Worm (Caenorhabditis elegans): ENCODE data around the gene C18E9.5.

DNA sequence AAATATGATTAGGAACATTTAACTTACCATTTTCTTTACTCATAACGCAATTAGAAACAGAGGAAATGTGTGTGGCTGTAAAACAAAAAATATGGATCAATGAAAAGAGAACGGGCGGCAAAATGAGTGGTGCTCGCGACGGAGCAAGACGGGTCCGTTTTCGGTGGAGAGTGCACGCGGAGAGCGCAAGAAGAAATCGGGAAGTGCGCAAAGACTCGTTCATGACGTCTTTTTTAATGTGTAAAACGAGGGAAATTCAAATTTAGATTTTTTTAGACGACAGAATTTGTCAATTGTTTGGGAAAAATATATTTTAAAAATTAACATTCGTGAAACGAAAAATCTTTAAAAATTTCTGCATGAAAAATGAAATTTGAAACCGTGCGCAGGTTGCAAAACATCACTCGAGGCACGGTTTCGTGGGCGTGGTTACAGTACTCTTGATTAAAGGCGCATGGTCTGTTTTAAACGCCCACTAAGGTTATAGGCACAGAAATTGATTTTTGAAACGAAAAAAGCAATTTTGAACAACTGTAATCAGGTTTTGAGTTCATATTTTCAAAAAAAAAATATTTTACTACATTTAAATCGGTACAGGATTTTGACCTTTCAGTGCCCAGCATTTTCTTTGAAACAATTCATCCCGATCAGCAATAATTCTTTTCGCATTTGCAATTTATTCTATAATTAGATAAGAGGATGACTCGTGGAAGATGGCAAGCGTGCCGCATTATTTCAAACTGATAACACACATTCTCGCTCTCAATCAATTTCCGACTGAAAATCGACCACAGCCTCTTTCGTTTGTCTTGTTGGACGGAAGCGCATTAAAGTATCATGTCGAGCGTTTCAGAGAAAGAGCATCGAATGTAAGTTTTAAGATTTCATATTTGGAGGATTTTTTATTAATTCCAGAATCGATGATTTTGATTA, at the start of gene C18E9.5, which contains the start of gene szy-20:
- peak; percentile 72 for TF ChIP-seq pqm-1 (tag; optimal IDR thresholded peaks at IDR 0.05)
- no peak for TF ChIP-seq ceh-16 (tag; optimal IDR thresholded peaks at IDR 0.05)
- peak; percentile 64 for TF ChIP-seq tbx-2 (tag; optimal IDR thresholded peaks at IDR 0.05)
- TF ChIP-seq ceh-82 (tag; optimal IDR thresholded peaks at IDR 0.05), result peak; percentile 52
- TF ChIP-seq mdl-1 (tag; optimal IDR thresholded peaks at IDR 0.05), result no peak
- TF ChIP-seq zag-1 (tag; optimal IDR thresholded peaks at IDR 0.05), result no peak
- peak; percentile 70 for TF ChIP-seq lin-39 (tag; optimal IDR thresholded peaks at IDR 0.05)
- TF ChIP-seq elt-2 (tag; optimal IDR thresholded peaks at IDR 0.05), result peak; percentile 76
- peak; percentile 20 for TF ChIP-seq egl-5 (tag; optimal IDR thresholded peaks at IDR 0.05)
- peak; percentile 49 for TF ChIP-seq ama-1 (optimal IDR thresholded peaks at IDR 0.05)
- TF ChIP-seq ztf-11 (tag; optimal IDR thresholded peaks at IDR 0.05), result no peak
